Worm (Caenorhabditis elegans) whole organism, mixed stage, embryonic: Measurements from ENCODE around the gene oac-6.

Experiments
- M03D4.4 ChIP-seq: sonication (generic microtip); optimal IDR thresholded peaks from 2 replicates; lab custom pipeline; 2017; ENCODE audit warnings: mild to moderate bottlenecking, missing genetic modification characterization, missing compliant biosample characterization
- bed-3 ChIP-seq: fragments of 200-800 bp; sonication (Bioruptor generic); optimal IDR thresholded peaks from 3 replicates; lab custom pipeline; 2018; ENCODE audit warnings: mild to moderate bottlenecking, missing genetic modification characterization, moderate library complexity, missing compliant biosample characterization
- blmp-1 ChIP-seq: fragments of 150-350 bp; optimal IDR thresholded peaks from 2 replicates; lab custom pipeline; 2014; ENCODE audit warnings: missing biosample characterization, missing genetic modification characterization
- ceh-83 ChIP-seq: fragments of 200-800 bp; sonication (Bioruptor generic); optimal IDR thresholded peaks from 2 replicates; lab custom pipeline; 2018; ENCODE audit warnings: mild to moderate bottlenecking, missing genetic modification characterization, missing compliant biosample characterization
- ces-1 ChIP-seq: fragments of 150-350 bp; optimal IDR thresholded peaks from 2 replicates; lab custom pipeline; 2014; ENCODE audit warnings: missing biosample characterization, missing genetic modification reagents, missing genetic modification characterization
- cnd-1 ChIP-seq: fragments of 200-800 bp; sonication (Bioruptor generic); optimal IDR thresholded peaks from 2 replicates; lab custom pipeline; 2018; ENCODE audit warnings: mild to moderate bottlenecking, missing genetic modification characterization, missing compliant biosample characterization
- elt-1 ChIP-seq: sonication (generic microtip); optimal IDR thresholded peaks from 2 replicates; lab custom pipeline; 2017; ENCODE audit warnings: missing genetic modification characterization, mild to moderate bottlenecking, missing compliant biosample characterization, antibody characterized with exemption, moderate library complexity, borderline replicate concordance; ENCODE audit not compliant: insufficient read depth
- elt-3 ChIP-seq: fragments of 150-350 bp; optimal IDR thresholded peaks from 2 replicates; lab custom pipeline; 2014; ENCODE audit warnings: missing biosample characterization, missing genetic modification characterization
- flh-1 ChIP-seq: fragments of 200-800 bp; sonication (Bioruptor generic); optimal IDR thresholded peaks from 2 replicates; lab custom pipeline; 2018; ENCODE audit warnings: mild to moderate bottlenecking, missing genetic modification characterization, moderate library complexity, missing compliant biosample characterization
- ham-2 ChIP-seq: fragments of 200-800 bp; sonication (Bioruptor generic); optimal IDR thresholded peaks from 2 replicates; lab custom pipeline; 2018; ENCODE audit warnings: mild to moderate bottlenecking, missing genetic modification characterization, missing compliant biosample characterization
- lin-32 ChIP-seq: fragments of 200-800 bp; sonication (Bioruptor generic); optimal IDR thresholded peaks from 2 replicates; lab custom pipeline; 2018; ENCODE audit warnings: mild to moderate bottlenecking, missing genetic modification characterization, missing compliant biosample characterization
- lsy-2 ChIP-seq: fragments of 150-350 bp; optimal IDR thresholded peaks from 2 replicates; lab custom pipeline; 2014; ENCODE audit warnings: missing biosample characterization, missing genetic modification characterization
- mab-5 ChIP-seq: fragments of 150-350 bp; optimal IDR thresholded peaks from 2 replicates; lab custom pipeline; 2014; ENCODE audit warnings: missing biosample characterization, missing genetic modification characterization
- mep-1 ChIP-seq: fragments of 150-350 bp; optimal IDR thresholded peaks from 2 replicates; lab custom pipeline; 2017; ENCODE audit warnings: missing biosample characterization, missing genetic modification reagents, missing genetic modification characterization, inconsistent platforms
- mls-2 ChIP-seq: sonication (generic microtip); optimal IDR thresholded peaks from 2 replicates; lab custom pipeline; 2016; ENCODE audit warnings: mild to moderate bottlenecking, missing genetic modification characterization, moderate library complexity, missing compliant biosample characterization
- nhr-12 ChIP-seq: fragments of 150-350 bp; optimal IDR thresholded peaks from 2 replicates; lab custom pipeline; 2014; ENCODE audit warnings: missing biosample characterization, missing genetic modification characterization
- nhr-2 ChIP-seq: fragments of 150-350 bp; optimal IDR thresholded peaks from 2 replicates; lab custom pipeline; 2014; ENCODE audit warnings: missing biosample characterization, missing genetic modification characterization
- nhr-237 ChIP-seq: fragments of 150-350 bp; optimal IDR thresholded peaks from 2 replicates; lab custom pipeline; 2014; ENCODE audit warnings: missing biosample characterization, missing genetic modification characterization
- nhr-28 ChIP-seq: fragments of 150-350 bp; optimal IDR thresholded peaks from 2 replicates; lab custom pipeline; 2014; ENCODE audit warnings: missing biosample characterization, missing genetic modification characterization
- nhr-76 ChIP-seq: sonication (generic microtip); optimal IDR thresholded peaks from 2 replicates; lab custom pipeline; 2017; ENCODE audit warnings: missing biosample characterization, missing genetic modification characterization
- pha-4 ChIP-seq: fragments of 150-350 bp; optimal IDR thresholded peaks from 2 replicates; lab custom pipeline; 2018; ENCODE audit warnings: missing biosample characterization, missing genetic modification reagents, missing genetic modification characterization
- snpc-4 ChIP-seq: fragments of 150-350 bp; optimal IDR thresholded peaks from 2 replicates; lab custom pipeline; 2014; ENCODE audit warnings: missing biosample characterization, missing genetic modification characterization
- sptf-1 ChIP-seq: sonication (generic microtip); optimal IDR thresholded peaks from 2 replicates; lab custom pipeline; 2017; ENCODE audit warnings: mild to moderate bottlenecking, missing genetic modification characterization, moderate library complexity, missing compliant biosample characterization
- unc-120 ChIP-seq: sonication (generic microtip); optimal IDR thresholded peaks from 2 replicates; lab custom pipeline; 2017; ENCODE audit warnings: missing genetic modification characterization, missing compliant biosample characterization; ENCODE audit not compliant: poor library complexity, severe bottlenecking
- unc-39 ChIP-seq: fragments of 150-350 bp; optimal IDR thresholded peaks from 2 replicates; lab custom pipeline; 2014; ENCODE audit warnings: missing biosample characterization, missing genetic modification characterization
- unc-62 ChIP-seq: fragments of 150-350 bp; optimal IDR thresholded peaks from 2 replicates; lab custom pipeline; 2014; ENCODE audit warnings: missing biosample characterization, missing genetic modification reagents, missing genetic modification characterization
- zip-8 ChIP-seq: fragments of 150-350 bp; optimal IDR thresholded peaks from 2 replicates; lab custom pipeline; 2014; ENCODE audit warnings: missing biosample characterization, missing genetic modification characterization
- ztf-11 ChIP-seq: fragments of 150-350 bp; optimal IDR thresholded peaks from 2 replicates; lab custom pipeline; 2014; ENCODE audit warnings: missing biosample characterization, missing genetic modification characterization

The oac-6 gene

DNA sequence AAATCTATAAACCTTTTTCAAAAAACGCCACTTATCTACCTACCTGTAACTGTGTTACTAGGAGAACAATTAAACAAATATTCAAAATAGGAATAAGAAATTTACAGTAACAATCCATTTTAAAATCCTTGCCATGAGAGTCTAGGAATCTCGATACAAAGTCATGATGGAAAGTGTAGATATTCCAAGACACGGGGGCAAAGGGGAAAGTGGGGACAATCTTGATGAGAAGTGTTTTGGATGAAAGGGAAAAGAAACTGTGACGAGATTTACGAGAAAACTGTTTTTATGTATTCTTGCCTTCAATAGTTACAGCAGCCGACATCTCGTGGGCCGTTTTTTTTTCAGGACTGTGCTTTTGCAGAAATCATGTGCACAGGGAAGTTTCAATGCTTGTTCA lies 20.4 kb upstream of the oac-6 start, which contains the start of gene F28G4.2:
TSS of gene F28G4.2 (minus strand) at position 175 of the 400 bp plus-strand sequence.
- no peak for TF ChIP-seq mls-2
- TF ChIP-seq elt-1 (tag; lab: Kevin White, UChicago) = peak; percentile 63
- no peak for TF ChIP-seq unc-39 (tag; lab: Kevin White, UChicago)
- TF ChIP-seq ces-1 (GFP tag; lab: Kevin White, UChicago) = no peak
- TF ChIP-seq, all 35 proteins: peak for 1

DNA sequence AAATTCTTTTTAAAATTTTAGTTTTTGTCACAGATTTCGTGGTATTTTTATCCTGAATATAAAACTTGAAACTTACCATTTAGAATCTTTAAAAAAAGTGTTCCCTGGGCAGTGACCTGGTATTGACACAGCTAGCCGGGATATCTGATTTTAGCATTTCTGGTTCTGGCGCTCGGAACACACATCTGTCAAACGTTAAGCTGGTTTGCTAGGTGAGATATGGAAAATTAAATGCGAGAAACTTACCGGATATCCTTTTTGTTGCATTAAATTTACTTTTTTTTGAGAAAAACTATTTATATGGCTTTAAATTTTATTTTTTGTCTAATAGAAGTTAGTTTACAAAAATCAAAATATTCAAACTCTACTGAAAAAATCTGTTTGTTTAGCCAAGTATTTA lies 16.7 kb upstream of the oac-6 start, which contains the start of gene F28G4.4:
TSS of gene F28G4.4 (minus strand) at position 101 of the 400 bp plus-strand sequence.
- TF ChIP-seq mep-1 (no peak), M03D4.4 (tag; lab: Kevin White, UChicago) (no peak), lin-32 (GFP tag; lab: Kevin White, UChicago) (no peak), nhr-28 (tag; lab: Kevin White, UChicago) (no peak), mls-2 (no peak), lsy-2 (tag; lab: Kevin White, UChicago) (no peak), pha-4 (tag; lab: Kevin White, UChicago) (no peak), nhr-76 (tag; lab: Kevin White, UChicago) (no peak), bed-3 (no peak), unc-39 (tag; lab: Kevin White, UChicago) (no peak), ham-2 (GFP tag; lab: Kevin White, UChicago) (no peak), elt-3 (tag; lab: Kevin White, UChicago) (no peak), snpc-4 (tag; lab: Kevin White, UChicago) (no peak), nhr-237 (tag; lab: Kevin White, UChicago) (no peak), flh-1 (GFP tag; lab: Kevin White, UChicago) (no peak), ces-1 (GFP tag; lab: Kevin White, UChicago) (no peak)

DNA sequence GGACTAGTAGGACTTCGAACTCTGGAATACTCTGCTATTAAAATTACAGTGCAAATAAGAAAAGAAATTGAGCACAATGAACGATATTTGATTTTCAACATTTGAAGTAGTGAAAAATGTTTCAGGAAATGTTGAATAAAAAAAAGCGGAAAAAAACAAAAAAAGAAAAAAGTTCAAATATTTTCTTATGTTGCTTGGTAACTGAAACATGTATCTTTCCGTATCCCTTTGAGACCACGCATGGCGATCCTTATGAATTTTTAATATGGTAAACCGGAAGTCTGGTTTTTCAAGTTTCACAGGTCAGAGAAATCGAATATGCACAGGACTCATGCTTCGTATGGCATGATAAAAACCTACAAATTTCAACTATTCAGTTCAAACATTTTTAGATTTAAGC lies 14.9 kb upstream of the oac-6 start, which contains the start of gene F28G4.3:
TSS of gene F28G4.3 (minus strand) at position 101 of the 400 bp plus-strand sequence.
- TF ChIP-seq bed-3 (no peak), M03D4.4 (tag; lab: Kevin White, UChicago) (no peak), ceh-83 (GFP tag; lab: Kevin White, UChicago) (no peak), zip-8 (tag; lab: Kevin White, UChicago) (no peak), nhr-76 (tag; lab: Kevin White, UChicago) (no peak), nhr-2 (tag; lab: Kevin White, UChicago) (no peak), mab-5 (tag; lab: Kevin White, UChicago) (no peak), nhr-12 (no peak), ces-1 (GFP tag; lab: Kevin White, UChicago) (no peak), snpc-4 (tag; lab: Kevin White, UChicago) (no peak), unc-62 (GFP tag; lab: Kevin White, UChicago) (no peak), ztf-11 (tag; lab: Kevin White, UChicago) (no peak), elt-3 (tag; lab: Kevin White, UChicago) (no peak), ham-2 (GFP tag; lab: Kevin White, UChicago) (no peak), cnd-1 (tag; lab: Kevin White, UChicago) (no peak), lsy-2 (tag; lab: Kevin White, UChicago) (no peak)

DNA sequence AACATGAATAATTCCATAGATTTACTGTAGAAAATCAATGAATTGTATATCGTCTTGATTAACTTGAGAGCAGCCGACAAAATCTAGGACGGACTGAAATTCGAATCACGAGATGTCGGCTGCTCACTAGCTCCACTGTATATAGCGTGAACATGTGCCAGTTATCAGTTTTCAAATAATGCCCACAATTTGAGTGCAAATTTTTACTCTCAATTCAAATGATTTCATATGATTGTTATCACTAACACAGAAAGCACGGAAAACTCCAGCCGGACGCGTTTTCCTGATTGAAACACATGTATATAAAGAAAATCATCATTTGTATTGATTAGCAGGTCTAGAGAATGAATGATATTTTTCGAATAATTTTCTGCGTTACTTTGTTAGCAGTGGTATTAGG lies 10.1 kb upstream of the oac-6 start, which contains the start of gene oac-5:
TSS of gene oac-5 (plus strand) at position 301 of the 400 bp plus-strand sequence.
- TF ChIP-seq elt-3 (tag; lab: Kevin White, UChicago) (no peak), bed-3 (no peak), ztf-11 (tag; lab: Kevin White, UChicago) (no peak), zip-8 (tag; lab: Kevin White, UChicago) (no peak), unc-39 (tag; lab: Kevin White, UChicago) (no peak), lsy-2 (tag; lab: Kevin White, UChicago) (no peak), sptf-1 (tag; lab: Kevin White, UChicago) (no peak), blmp-1 (tag; lab: Kevin White, UChicago) (no peak), mls-2 (no peak)

DNA sequence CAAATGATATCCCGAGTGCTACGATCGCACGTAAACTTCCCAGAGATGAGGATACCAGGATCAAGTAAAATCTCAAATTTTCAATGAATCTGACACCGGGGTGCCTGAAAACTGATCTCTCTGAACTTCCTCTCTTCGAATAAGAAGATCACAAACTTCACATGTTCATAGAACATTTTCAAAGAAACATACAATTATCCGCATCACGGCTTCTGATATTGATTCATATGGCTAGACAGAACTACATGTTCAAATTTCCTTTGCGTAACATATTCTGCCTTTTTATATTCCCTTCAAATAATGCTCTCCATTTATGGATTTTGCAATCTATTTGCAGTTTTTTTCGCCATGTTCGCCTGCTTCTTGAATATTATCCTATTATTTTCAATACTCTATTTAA lies 5.4 kb upstream of the oac-6 start, which contains the start of gene srbc-83:
TSS of gene srbc-83 (plus strand) at position 301 of the 400 bp plus-strand sequence.
- TF ChIP-seq nhr-12 = no peak
- TF ChIP-seq mab-5 (tag; lab: Kevin White, UChicago) = no peak
- no peak for TF ChIP-seq blmp-1 (tag; lab: Kevin White, UChicago)
- TF ChIP-seq ztf-11 (tag; lab: Kevin White, UChicago) = no peak
- no peak for TF ChIP-seq unc-120 (tag; lab: Kevin White, UChicago)
- TF ChIP-seq, all 35 proteins: peak for 0
